Worm (Caenorhabditis elegans): ENCODE data around the gene srh-154.

ce11 chrV:17414951-17415350 lies 24.6 kb upstream of the srh-154 start, which contains the start of gene T27C5.12:
- TF ChIP-seq Y22D7AL.16 (tag; optimal IDR thresholded peaks at IDR 0.05) (no peak), pha-4 (tag; optimal IDR thresholded peaks at IDR 0.05) (no peak), dve-1 (tag; optimal IDR thresholded peaks at IDR 0.05) (no peak)

Measured in whole organism, late embryonic.